Worm (Caenorhabditis elegans) whole organism, young adult: Measurements from ENCODE around the gene sul-2.

ENCODE experiments used
- D2030.7 ChIP-seq: fragments of 200-800 bp; sonication (Bioruptor generic); IDR thresholded peaks from 2 replicates; pipeline ENCODE4 v1.3.6; 2022; ENCODE audit warnings: missing genetic modification reagents, missing genetic modification characterization, missing compliant biosample characterization
- F10E7.11 ChIP-seq: sonication (generic microtip); optimal IDR thresholded peaks from 2 replicates; lab custom pipeline; 2017; ENCODE audit warnings: mild to moderate bottlenecking, missing genetic modification characterization, moderate library complexity, missing compliant biosample characterization
- F23B12.7 ChIP-seq: sonication (generic microtip); optimal IDR thresholded peaks from 2 replicates; lab custom pipeline; 2017; ENCODE audit warnings: missing genetic modification characterization, mild to moderate bottlenecking, missing compliant biosample characterization, antibody characterized with exemption, moderate library complexity; ENCODE audit not compliant: insufficient read depth
- K12H6.12 ChIP-seq: fragments of 200-800 bp; sonication (Bioruptor generic); optimal IDR thresholded peaks from 2 replicates; lab custom pipeline; 2018; ENCODE audit warnings: mild to moderate bottlenecking, missing genetic modification characterization, missing compliant biosample characterization
- T07F8.4 ChIP-seq: sonication (generic microtip); optimal IDR thresholded peaks from 2 replicates; lab custom pipeline; 2016; ENCODE audit warnings: mild to moderate bottlenecking, missing genetic modification characterization, moderate library complexity, missing compliant biosample characterization
- Y79H2A.3 ChIP-seq: fragments of 200-800 bp; sonication (Bioruptor generic); conservative IDR thresholded peaks from 2 replicates; pipeline ENCODE4 v1.3.6; 2022; ENCODE audit warnings: missing genetic modification reagents, missing genetic modification characterization, missing compliant biosample characterization
- aptf-2 ChIP-seq: fragments of 200-800 bp; sonication (Bioruptor generic); conservative IDR thresholded peaks from 2 replicates; pipeline ENCODE4 v1.3.6; 2022; ENCODE audit warnings: missing genetic modification reagents, missing genetic modification characterization, missing compliant biosample characterization
- aptf-3 ChIP-seq: fragments of 200-800 bp; sonication (Bioruptor generic); IDR thresholded peaks from 2 replicates; pipeline ENCODE4 v1.3.6; 2022; ENCODE audit warnings: missing genetic modification characterization, missing compliant biosample characterization
- atf-7 ChIP-seq: sonication (generic microtip); optimal IDR thresholded peaks from 2 replicates; lab custom pipeline; 2017; ENCODE audit warnings: mild to moderate bottlenecking, missing genetic modification characterization, missing compliant biosample characterization
- athp-1 ChIP-seq: sonication (generic microtip); optimal IDR thresholded peaks from 2 replicates; lab custom pipeline; 2017; ENCODE audit warnings: mild to moderate bottlenecking, missing genetic modification characterization, missing compliant biosample characterization
- attf-6 ChIP-seq: fragments of 200-800 bp; sonication (Bioruptor generic); IDR thresholded peaks from 2 replicates; pipeline ENCODE4 v1.3.6; 2022; ENCODE audit warnings: missing genetic modification reagents, missing genetic modification characterization, missing compliant biosample characterization
- bed-1 ChIP-seq: fragments of 200-800 bp; sonication (Bioruptor generic); IDR thresholded peaks from 2 replicates; pipeline ENCODE4 v1.3.6; 2022; ENCODE audit warnings: missing genetic modification reagents, missing genetic modification characterization, missing compliant biosample characterization
- chd-7 ChIP-seq: sonication (generic microtip); optimal IDR thresholded peaks from 2 replicates; lab custom pipeline; 2016; ENCODE audit warnings: mild to moderate bottlenecking, missing genetic modification characterization, moderate library complexity, missing compliant biosample characterization
- dpl-1 ChIP-seq: fragments of 150-350 bp; optimal IDR thresholded peaks from 2 replicates; lab custom pipeline; 2014; ENCODE audit warnings: missing biosample characterization, missing genetic modification reagents, missing genetic modification characterization
- efl-1 ChIP-seq: fragments of 150-350 bp; optimal IDR thresholded peaks from 2 replicates; lab custom pipeline; 2014; ENCODE audit warnings: missing biosample characterization, missing genetic modification reagents, missing genetic modification characterization
- egl-18 ChIP-seq: fragments of 200-800 bp; sonication (Bioruptor generic); IDR thresholded peaks from 2 replicates; pipeline ENCODE4 v1.3.6; 2022; ENCODE audit warnings: missing genetic modification reagents, missing genetic modification characterization, missing compliant biosample characterization
- ekl-4 ChIP-seq: fragments of 200-800 bp; sonication (Bioruptor generic); IDR thresholded peaks from 2 replicates; pipeline ENCODE4 v1.3.6; 2022; ENCODE audit warnings: missing genetic modification reagents, missing genetic modification characterization, missing compliant biosample characterization
- ets-4 ChIP-seq: fragments of 200-800 bp; sonication (Bioruptor generic); optimal IDR thresholded peaks from 2 replicates; lab custom pipeline; 2018; ENCODE audit warnings: mild to moderate bottlenecking, missing genetic modification characterization, missing compliant biosample characterization
- hmg-1.2 ChIP-seq: fragments of 200-800 bp; sonication (Bioruptor generic); IDR thresholded peaks from 2 replicates; pipeline ENCODE4 v1.3.6; 2022; ENCODE audit warnings: missing genetic modification reagents, missing genetic modification characterization, missing compliant biosample characterization
- hmg-20 ChIP-seq: fragments of 200-800 bp; sonication (Bioruptor generic); IDR thresholded peaks from 2 replicates; pipeline ENCODE4 v1.3.6; 2022; ENCODE audit warnings: missing genetic modification reagents, missing genetic modification characterization, missing compliant biosample characterization
- hsf-1 ChIP-seq: fragments of 200-800 bp; sonication (Bioruptor generic); IDR thresholded peaks from 2 replicates; pipeline ENCODE4 v1.3.6; 2022; ENCODE audit warnings: missing genetic modification reagents, missing genetic modification characterization, missing compliant biosample characterization
- lir-1 ChIP-seq: fragments of 200-800 bp; sonication (Bioruptor generic); conservative IDR thresholded peaks from 2 replicates; pipeline ENCODE4 v1.3.6; 2022; ENCODE audit warnings: missing genetic modification reagents, missing genetic modification characterization, missing compliant biosample characterization
- madf-10 ChIP-seq: sonication (generic microtip); optimal IDR thresholded peaks from 2 replicates; lab custom pipeline; 2016; ENCODE audit warnings: mild to moderate bottlenecking, missing genetic modification characterization, missing compliant biosample characterization
- madf-3 ChIP-seq: fragments of 200-800 bp; sonication (Bioruptor generic); IDR thresholded peaks from 2 replicates; pipeline ENCODE4 v1.3.6; 2022; ENCODE audit warnings: missing genetic modification reagents, missing genetic modification characterization, missing compliant biosample characterization
- madf-6 ChIP-seq: fragments of 200-800 bp; sonication (Bioruptor generic); IDR thresholded peaks from 2 replicates; pipeline ENCODE4 v1.3.6; 2022; ENCODE audit warnings: missing genetic modification reagents, missing genetic modification characterization, missing compliant biosample characterization
- madf-8 ChIP-seq: fragments of 200-800 bp; sonication (Bioruptor generic); conservative IDR thresholded peaks from 2 replicates; pipeline ENCODE4 v1.3.6; 2022; ENCODE audit warnings: missing genetic modification reagents, missing genetic modification characterization, missing compliant biosample characterization
- mel-28 ChIP-seq: sonication (generic microtip); optimal IDR thresholded peaks from 2 replicates; lab custom pipeline; 2016; ENCODE audit warnings: borderline replicate concordance, mild to moderate bottlenecking, missing genetic modification characterization, missing compliant biosample characterization
- mes-4 ChIP-seq: sonication (generic microtip); optimal IDR thresholded peaks from 2 replicates; lab custom pipeline; 2016; ENCODE audit warnings: missing genotype, missing genetic modification characterization, missing compliant biosample characterization
- nhr-120 ChIP-seq: fragments of 200-800 bp; sonication (Bioruptor generic); IDR thresholded peaks from 2 replicates; pipeline ENCODE4 v1.3.6; 2022; ENCODE audit warnings: missing genetic modification characterization, missing compliant biosample characterization
- nhr-80 ChIP-seq: sonication (generic microtip); optimal IDR thresholded peaks from 2 replicates; lab custom pipeline; 2016; ENCODE audit warnings: missing genetic modification characterization, missing compliant biosample characterization
- nhr-90 ChIP-seq: sonication (generic microtip); optimal IDR thresholded peaks from 2 replicates; lab custom pipeline; 2016; ENCODE audit warnings: missing genotype, mild to moderate bottlenecking, missing genetic modification characterization, missing compliant biosample characterization
- rpc-1 ChIP-seq, 2 experiments: fragments of 150-350 bp in 1 of 2; sonication (generic microtip) in 1 of 2; optimal IDR thresholded peaks; 2 replicates each; lab custom pipeline; 2014 to 2018; ENCODE audit warnings: missing biosample characterization in 1 of 2, missing genetic modification characterization in 1 of 2, missing genetic modification reagents in 1 of 2, missing genotype in 1 of 2
- snpc-1.1 ChIP-seq: sonication (generic microtip); optimal IDR thresholded peaks from 2 replicates; lab custom pipeline; 2017; ENCODE audit warnings: missing genetic modification characterization, mild to moderate bottlenecking, missing compliant biosample characterization, antibody characterized with exemption, moderate library complexity, missing genotype, missing genetic modification reagents; ENCODE audit not compliant: insufficient read depth
- tbx-9 ChIP-seq: sonication (generic microtip); optimal IDR thresholded peaks from 2 replicates; lab custom pipeline; 2016; ENCODE audit warnings: borderline replicate concordance, missing genetic modification characterization, inconsistent platforms, missing compliant biosample characterization
- ztf-22 ChIP-seq: fragments of 200-800 bp; sonication (Bioruptor generic); optimal IDR thresholded peaks from 2 replicates; lab custom pipeline; 2018; ENCODE audit warnings: mild to moderate bottlenecking, missing genetic modification characterization, moderate library complexity, missing compliant biosample characterization
- ztf-26 ChIP-seq: sonication (generic microtip); optimal IDR thresholded peaks from 2 replicates; lab custom pipeline; 2017; ENCODE audit warnings: missing genetic modification characterization, missing compliant biosample characterization

sul-2 gene

DNA sequence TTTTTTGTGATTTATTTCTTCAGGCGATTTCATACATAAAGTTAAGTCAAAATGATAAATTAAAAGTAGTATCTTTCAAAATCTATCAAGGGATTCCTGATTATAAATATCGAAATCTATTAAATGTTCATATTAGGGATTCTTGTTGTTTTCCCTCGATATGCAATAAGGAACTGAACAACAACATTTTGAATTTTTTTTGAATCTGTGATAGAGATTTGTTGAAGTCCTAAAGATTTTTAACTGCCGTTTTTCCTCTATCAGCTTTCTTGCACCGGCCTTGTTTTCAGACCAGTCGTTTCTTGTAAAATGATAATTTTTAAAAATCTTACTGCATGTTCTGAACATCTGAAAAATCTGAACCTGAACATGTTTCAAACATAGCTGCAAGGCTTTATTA, 1.8 kb upstream of the sul-2 start:
- TF ChIP-seq atf-7 (tag; lab: Kevin White, UChicago) (no peak), lir-1 (GFP tag; lab: Robert Waterston, UW) (no peak), snpc-1.1 (tag; lab: Kevin White, UChicago) (no peak), rpc-1 (optimal IDR thresholded peaks at IDR 0.05; lab: Kevin White, UChicago) (no peak), rpc-1 (tag; optimal IDR thresholded peaks at IDR 0.05; lab: Kevin White, UChicago) (no peak), ekl-4 (GFP tag; lab: Robert Waterston, UW) (no peak), F23B12.7 (no peak), ztf-22 (no peak), nhr-90 (tag; lab: Kevin White, UChicago) (no peak), mel-28 (tag; lab: Kevin White, UChicago) (no peak), hmg-1.2 (GFP tag; lab: Robert Waterston, UW) (no peak), madf-10 (tag; lab: Kevin White, UChicago) (no peak)

DNA sequence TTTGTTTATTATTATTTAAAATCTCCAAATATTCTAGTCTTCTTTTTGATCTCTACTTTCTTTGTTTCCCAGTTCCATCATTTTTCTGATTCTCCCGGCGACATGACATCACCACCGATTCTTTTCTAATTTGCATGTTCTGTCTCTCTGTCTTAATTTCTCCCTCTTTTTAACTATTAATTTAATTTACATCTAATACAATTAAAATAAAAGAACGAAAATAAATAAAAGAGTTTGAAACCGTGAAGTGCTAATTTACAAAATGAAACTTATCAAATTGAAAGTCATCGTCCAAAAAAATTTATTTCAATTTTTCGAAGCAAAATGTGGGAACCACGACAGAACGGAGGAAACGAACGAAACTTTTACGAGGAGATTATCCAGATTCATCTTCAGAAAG, 2.1 kb downstream of the sul-2 start, which contains the start of gene F20D6.6:
TSS of gene F20D6.6 (plus strand) at position 301 of the 400 bp plus-strand sequence.
- TF ChIP-seq nhr-120 (GFP tag; lab: Robert Waterston, UW) (no peak), K12H6.12 (tag; lab: Kevin White, UChicago) (no peak), mes-4 (tag; lab: Kevin White, UChicago) (no peak), hmg-20 (no peak), hmg-1.2 (GFP tag; lab: Robert Waterston, UW) (no peak), tbx-9 (tag; lab: Kevin White, UChicago) (no peak), hsf-1 (no peak), bed-1 (GFP tag; lab: Robert Waterston, UW) (no peak), madf-6 (GFP tag; lab: Robert Waterston, UW) (no peak), ztf-26 (tag; lab: Kevin White, UChicago) (no peak), aptf-3 (GFP tag; lab: Robert Waterston, UW) (no peak), attf-6 (GFP tag; lab: Robert Waterston, UW) (no peak), ets-4 (GFP tag; lab: Kevin White, UChicago) (no peak), atf-7 (tag; lab: Kevin White, UChicago) (no peak), aptf-2 (no peak), madf-8 (no peak), efl-1 (GFP tag; lab: Kevin White, UChicago) (no peak), dpl-1 (GFP tag; lab: Kevin White, UChicago) (no peak), T07F8.4 (tag; lab: Kevin White, UChicago) (no peak), madf-3 (GFP tag; lab: Robert Waterston, UW) (no peak)
- TF ChIP-seq, all 124 proteins: peak for 0

DNA sequence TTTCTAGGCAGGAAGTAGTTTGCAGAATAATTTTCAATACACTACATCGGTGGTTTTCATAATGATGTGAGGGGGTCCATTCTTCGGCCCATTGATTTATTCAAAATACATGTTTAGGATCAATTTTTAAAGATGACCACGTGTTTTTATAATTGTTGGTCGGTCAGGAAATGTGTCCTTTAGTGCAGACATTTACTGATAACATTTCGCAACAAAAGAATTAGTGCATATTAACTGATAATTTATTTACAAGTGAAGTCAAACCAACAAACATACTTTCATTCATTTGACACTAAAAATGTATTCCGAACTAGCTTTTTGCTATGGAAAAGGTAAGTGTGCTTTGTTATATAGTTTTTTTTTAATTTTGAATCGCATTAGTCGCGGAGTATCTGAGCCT, 4.2 kb downstream of the sul-2 start, which contains the start of gene F20D6.5:
TSS of gene F20D6.5 (plus strand) at position 259 of the 400 bp plus-strand sequence.
- TF ChIP-seq F10E7.11 (tag; lab: Kevin White, UChicago) (no peak), nhr-80 (tag; lab: Kevin White, UChicago) (peak; percentile 60), chd-7 (tag; lab: Kevin White, UChicago) (no peak), hmg-1.2 (GFP tag; lab: Robert Waterston, UW) (no peak), egl-18 (GFP tag; lab: Robert Waterston, UW) (no peak), D2030.7 (no peak)

DNA sequence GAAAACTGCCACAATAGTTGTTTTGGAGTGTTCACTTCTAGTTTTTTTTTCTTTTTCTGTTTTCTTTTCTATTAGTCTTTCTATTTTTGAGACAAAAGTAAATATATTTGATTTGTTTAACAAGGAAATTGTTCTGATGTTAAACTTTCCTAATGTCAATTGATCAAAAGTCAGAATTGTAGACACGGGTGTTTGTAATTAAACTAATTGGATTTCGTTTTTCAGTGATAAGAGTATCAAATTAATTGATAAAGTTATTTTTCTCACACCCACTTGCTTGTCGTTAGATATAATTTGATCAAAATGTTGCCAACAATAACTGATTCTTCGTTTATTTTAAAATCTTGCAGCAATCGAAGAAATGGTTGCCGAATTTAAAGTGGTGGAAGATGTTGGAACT, 5.7 kb downstream of the sul-2 start:
- TF ChIP-seq Y79H2A.3 (GFP tag; lab: Robert Waterston, UW): no peak
- TF ChIP-seq athp-1 (tag; lab: Kevin White, UChicago): no peak
